Fruit fly (Drosophila melanogaster) whole organism, embryonic: Measurements from ENCODE around the gene Tig.

Experiments
- ATbp ChIP-seq: fragments of 200-800 bp; sonication (Bioruptor generic); optimal IDR thresholded peaks from 2 replicates; lab custom pipeline; 2017; ENCODE audit warnings: missing biosample characterization, mild to moderate bottlenecking, missing genetic modification characterization, missing genetic modification reagents
- B-H1 ChIP-seq: fragments of 200-800 bp; sonication (Bioruptor generic); IDR thresholded peaks from 3 replicates; pipeline ENCODE4 v1.3.6; 2022; ENCODE audit warnings: missing biosample characterization, missing genetic modification characterization
- BEAF-32 ChIP-seq: fragments of 200-800 bp; sonication (Bioruptor generic); optimal IDR thresholded peaks from 3 replicates; lab custom pipeline; 2017; ENCODE audit warnings: missing biosample characterization, missing genetic modification characterization, mild to moderate bottlenecking, moderate library complexity, missing genetic modification reagents
- CG10209 ChIP-seq: fragments of 200-800 bp; sonication (Bioruptor generic); optimal IDR thresholded peaks from 3 replicates; lab custom pipeline; 2017; ENCODE audit warnings: missing biosample characterization, mild to moderate bottlenecking, missing genetic modification characterization, missing genetic modification reagents
- CG11696 ChIP-seq: fragments of 200-800 bp; sonication (Bioruptor generic); IDR thresholded peaks from 2 replicates; pipeline ENCODE4 v1.3.6; 2022; ENCODE audit warnings: missing biosample characterization, missing genetic modification characterization
- CG14014 ChIP-seq: fragments of 200-800 bp; sonication (Bioruptor generic); IDR thresholded peaks from 2 replicates; pipeline ENCODE4 v1.3.6; 2022; ENCODE audit warnings: missing biosample characterization, missing genetic modification characterization
- CG14710 ChIP-seq: fragments of 200-800 bp; sonication (Bioruptor generic); optimal IDR thresholded peaks from 3 replicates; lab custom pipeline; 2019; ENCODE audit warnings: missing biosample characterization, mild to moderate bottlenecking, missing genetic modification characterization, moderate library complexity
- CG1602 ChIP-seq: fragments of 200-800 bp; sonication (Bioruptor generic); optimal IDR thresholded peaks from 3 replicates; lab custom pipeline; 2016; ENCODE audit warnings: missing biosample characterization, missing genetic modification characterization
- CG17802 ChIP-seq: fragments of 200-800 bp; sonication (Bioruptor generic); optimal IDR thresholded peaks from 2 replicates; lab custom pipeline; 2018; ENCODE audit warnings: missing biosample characterization, mild to moderate bottlenecking, missing genetic modification characterization, moderate library complexity
- CG18011 ChIP-seq: fragments of 200-800 bp; sonication (Bioruptor generic); optimal IDR thresholded peaks from 2 replicates; lab custom pipeline; 2017; ENCODE audit warnings: missing biosample characterization, missing genetic modification characterization, mild to moderate bottlenecking, moderate library complexity, missing genotype
- CG2875 ChIP-seq: fragments of 200-800 bp; sonication (Bioruptor generic); optimal IDR thresholded peaks from 2 replicates; lab custom pipeline; 2017; ENCODE audit warnings: missing biosample characterization, mild to moderate bottlenecking, missing genetic modification characterization, missing genetic modification reagents
- CG3407 ChIP-seq: fragments of 200-800 bp; sonication (Bioruptor generic); optimal IDR thresholded peaks from 2 replicates; lab custom pipeline; 2018; ENCODE audit warnings: missing biosample characterization, mild to moderate bottlenecking, missing genetic modification characterization
- CG34376 ChIP-seq: fragments of 200-800 bp; sonication (Bioruptor generic); optimal IDR thresholded peaks from 2 replicates; lab custom pipeline; 2018; ENCODE audit warnings: missing biosample characterization, mild to moderate bottlenecking, missing genetic modification characterization
- CG4424 ChIP-seq: fragments of 200-800 bp; sonication (Bioruptor generic); optimal IDR thresholded peaks from 3 replicates; lab custom pipeline; 2016; ENCODE audit warnings: missing biosample characterization, missing genetic modification characterization
- CG5953 ChIP-seq: fragments of 200-800 bp; sonication (Bioruptor generic); IDR thresholded peaks from 2 replicates; pipeline ENCODE4 v1.3.6; 2022; ENCODE audit warnings: missing biosample characterization, missing genetic modification characterization
- CG6765 ChIP-seq: fragments of 200-800 bp; sonication (Bioruptor generic); optimal IDR thresholded peaks from 3 replicates; lab custom pipeline; 2017; ENCODE audit warnings: missing biosample characterization, mild to moderate bottlenecking, missing genetic modification characterization
- CG6813 ChIP-seq: fragments of 200-800 bp; sonication (Bioruptor generic); optimal IDR thresholded peaks from 2 replicates; lab custom pipeline; 2017; ENCODE audit warnings: missing biosample characterization, missing genetic modification characterization, mild to moderate bottlenecking, moderate library complexity, missing genetic modification reagents
- CG6854 ChIP-seq: fragments of 200-800 bp; sonication (Bioruptor generic); optimal IDR thresholded peaks from 3 replicates; lab custom pipeline; 2017; ENCODE audit warnings: missing biosample characterization, mild to moderate bottlenecking, missing genetic modification characterization
- CG7271 ChIP-seq: fragments of 200-800 bp; sonication (Bioruptor generic); optimal IDR thresholded peaks from 2 replicates; lab custom pipeline; 2018; ENCODE audit warnings: missing biosample characterization, mild to moderate bottlenecking, missing genetic modification characterization, moderate library complexity
- CG8388 ChIP-seq: fragments of 200-800 bp; sonication (Bioruptor generic); optimal IDR thresholded peaks from 2 replicates; lab custom pipeline; 2019; ENCODE audit warnings: missing biosample characterization, mild to moderate bottlenecking, missing genetic modification characterization, moderate library complexity
- CG9727 ChIP-seq: fragments of 200-800 bp; sonication (Bioruptor generic); optimal IDR thresholded peaks from 3 replicates; lab custom pipeline; 2017; ENCODE audit warnings: missing biosample characterization, mild to moderate bottlenecking, missing genetic modification characterization
- CG9817 ChIP-seq: fragments of 200-800 bp; sonication (Bioruptor generic); optimal IDR thresholded peaks from 2 replicates; lab custom pipeline; 2018; ENCODE audit warnings: missing biosample characterization, mild to moderate bottlenecking, missing genetic modification characterization, moderate library complexity
- CrebB ChIP-seq: fragments of 200-800 bp; sonication (Bioruptor generic); optimal IDR thresholded peaks from 3 replicates; lab custom pipeline; 2018; ENCODE audit warnings: missing biosample characterization, mild to moderate bottlenecking, missing genetic modification characterization
- Dip3 ChIP-seq: fragments of 200-800 bp; sonication (Bioruptor generic); optimal IDR thresholded peaks from 3 replicates; lab custom pipeline; 2016; ENCODE audit warnings: missing biosample characterization, missing genetic modification characterization
- HLH4C ChIP-seq: fragments of 200-800 bp; sonication (Bioruptor generic); IDR thresholded peaks from 3 replicates; pipeline ENCODE4 v1.3.6; 2022; ENCODE audit warnings: missing biosample characterization, missing genetic modification characterization; ENCODE audit not compliant: partially characterized antibody
- HLHmδ ChIP-seq: fragments of 200-800 bp; sonication (Bioruptor generic); optimal IDR thresholded peaks from 2 replicates; lab custom pipeline; 2018; ENCODE audit warnings: missing biosample characterization, mild to moderate bottlenecking, missing genetic modification characterization, moderate library complexity
- Hr78 ChIP-seq, 2 experiments: fragments of 200-800 bp in 1 of 2; fragments of >200 bp in 1 of 2; sonication (Bioruptor generic) in 1 of 2; optimal IDR thresholded peaks; 2 replicates each; lab custom pipeline; 2017 to 2019; ENCODE audit warnings: missing biosample characterization in 2 of 2, missing genetic modification characterization in 2 of 2, mild to moderate bottlenecking in 1 of 2, moderate library complexity in 1 of 2
- Nf-YB ChIP-seq: fragments of 200-800 bp; sonication (Bioruptor generic); optimal IDR thresholded peaks from 3 replicates; lab custom pipeline; 2019; ENCODE audit warnings: missing biosample characterization, mild to moderate bottlenecking, missing genetic modification characterization, moderate library complexity
- PHDP ChIP-seq: fragments of 200-800 bp; sonication (Bioruptor generic); optimal IDR thresholded peaks from 3 replicates; lab custom pipeline; 2018; ENCODE audit warnings: missing biosample characterization, mild to moderate bottlenecking, missing genetic modification characterization, moderate library complexity
- fd64A ChIP-seq: fragments of 200-800 bp; sonication (Bioruptor generic); optimal IDR thresholded peaks from 3 replicates; lab custom pipeline; 2018; ENCODE audit warnings: missing biosample characterization, mild to moderate bottlenecking, missing genetic modification characterization
- grau ChIP-seq: fragments of 200-800 bp; optimal IDR thresholded peaks from 3 replicates; lab custom pipeline; 2019; ENCODE audit warnings: missing biosample characterization, mild to moderate bottlenecking, missing genetic modification characterization, moderate library complexity
- gt ChIP-seq: fragments of 200-800 bp; sonication (Bioruptor generic); IDR thresholded peaks from 2 replicates; pipeline ENCODE4 v1.3.6; 2022; ENCODE audit warnings: missing biosample characterization, missing genetic modification characterization
- hb ChIP-seq: fragments of 200-800 bp; sonication (Bioruptor generic); IDR thresholded peaks from 3 replicates; pipeline ENCODE4 v1.3.6; 2022; ENCODE audit warnings: missing biosample characterization, missing genetic modification characterization; ENCODE audit not compliant: partially characterized antibody
- hkb ChIP-seq, 2 experiments: fragments of 200-800 bp in 1 of 2; fragments of >200 bp in 1 of 2; sonication (Bioruptor generic) in 1 of 2; IDR thresholded peaks in 1 of 2; optimal IDR thresholded peaks in 1 of 2; 2 replicates each; pipeline versions ENCODE4 v1.3.6 to Lab custom; 2017 to 2022; ENCODE audit warnings: missing biosample characterization in 1 of 2, missing genetic modification characterization in 1 of 2
- jumu ChIP-seq: fragments of 200-800 bp; sonication (Bioruptor generic); optimal IDR thresholded peaks from 3 replicates; lab custom pipeline; 2016; ENCODE audit warnings: missing biosample characterization, missing genetic modification characterization
- lab ChIP-seq: fragments of 200-800 bp; sonication (Bioruptor generic); optimal IDR thresholded peaks from 3 replicates; lab custom pipeline; 2017; ENCODE audit warnings: missing biosample characterization, missing genetic modification characterization, mild to moderate bottlenecking, moderate library complexity, missing genetic modification reagents
- lov ChIP-seq, 2 experiments: fragments of 200-800 bp in 1 of 2; fragments of >200 bp in 1 of 2; sonication (Bioruptor generic) in 1 of 2; IDR thresholded peaks in 1 of 2; optimal IDR thresholded peaks in 1 of 2; 2 replicates in 1 of 2; 3 replicates in 1 of 2; pipeline versions ENCODE4 v1.3.6 to Lab custom; 2017 to 2022; ENCODE audit warnings: missing biosample characterization in 1 of 2, missing genetic modification characterization in 1 of 2
- row ChIP-seq: fragments of 200-800 bp; sonication (Bioruptor generic); IDR thresholded peaks from 3 replicates; pipeline ENCODE4 v1.3.6; 2022; ENCODE audit warnings: missing biosample characterization, missing genetic modification characterization
- run ChIP-seq: fragments of 200-800 bp; sonication (Bioruptor generic); optimal IDR thresholded peaks from 3 replicates; lab custom pipeline; 2018; ENCODE audit warnings: missing biosample characterization, mild to moderate bottlenecking, missing genetic modification characterization
- seq ChIP-seq: fragments of 200-800 bp; sonication (Bioruptor generic); IDR thresholded peaks from 2 replicates; pipeline ENCODE4 v1.3.6; 2022; ENCODE audit warnings: missing biosample characterization, missing genetic modification characterization
- stc ChIP-seq: fragments of 200-800 bp; sonication (Bioruptor generic); IDR thresholded peaks from 2 replicates; pipeline ENCODE4 v1.3.6; 2022; ENCODE audit warnings: missing biosample characterization, missing genetic modification characterization
- tgo ChIP-seq: fragments of 200-800 bp; sonication (Bioruptor generic); IDR thresholded peaks from 3 replicates; pipeline ENCODE4 v1.3.6; 2022; ENCODE audit warnings: missing biosample characterization, missing genetic modification characterization
- tio ChIP-seq: fragments of 200-800 bp; sonication (Bioruptor generic); optimal IDR thresholded peaks from 2 replicates; lab custom pipeline; 2017; ENCODE audit warnings: missing biosample characterization, missing genetic modification characterization, inconsistent platforms
- tx ChIP-seq: fragments of 200-800 bp; sonication (Bioruptor generic); optimal IDR thresholded peaks from 2 replicates; lab custom pipeline; 2016; ENCODE audit warnings: missing biosample characterization, missing genetic modification characterization
- wek ChIP-seq: fragments of 200-800 bp; sonication (Bioruptor generic); optimal IDR thresholded peaks from 3 replicates; lab custom pipeline; 2018; ENCODE audit warnings: missing biosample characterization, mild to moderate bottlenecking, missing genetic modification characterization, moderate library complexity
- zf30C ChIP-seq: fragments of 200-800 bp; sonication (Bioruptor generic); optimal IDR thresholded peaks from 3 replicates; lab custom pipeline; 2018; ENCODE audit warnings: missing biosample characterization, mild to moderate bottlenecking, missing genetic modification characterization

Tig gene

DNA sequence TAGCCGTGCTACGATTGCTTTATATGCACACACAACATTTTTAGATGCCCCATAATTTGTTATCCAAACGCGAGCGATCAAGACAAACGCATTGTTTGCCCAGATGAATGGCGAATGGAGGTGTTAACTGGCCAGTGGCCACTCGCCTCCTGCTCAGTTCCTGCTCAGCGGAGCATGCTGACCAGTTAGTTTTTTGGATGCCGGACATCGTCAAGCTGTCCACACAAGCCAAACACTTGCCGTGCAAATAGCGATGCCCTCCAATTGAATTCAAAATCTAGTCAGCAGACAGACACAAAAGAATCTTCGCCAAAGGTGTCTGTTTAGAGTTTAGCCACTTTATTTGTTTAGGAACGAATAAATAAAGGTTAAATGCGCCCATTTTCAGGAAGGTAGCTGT is 39.1 kb upstream of the Tig start (continued):
- TF ChIP-seq hkb (optimal IDR thresholded peaks at IDR 0.05; lab: Kevin White, UChicago) (no peak), hkb (GFP tag; IDR thresholded peaks at IDR 0.05; lab: Robert Waterston, UW) (peak; percentile 23; the same call in 1 of the 2 replicates), CG34376 (no peak), Nf-YB (GFP tag; lab: Kevin White, UChicago) (peak; percentile 23), CrebB (tag; lab: Kevin White, UChicago) (peak; percentile 44), Hr78 (GFP tag; optimal IDR thresholded peaks at IDR 0.05; lab: Kevin White, UChicago) (peak in 1 of 2 experiments; percentile 10), seq (GFP tag; lab: Robert Waterston, UW) (no peak), wek (GFP tag; lab: Kevin White, UChicago) (peak; percentile 13), jumu (GFP tag; lab: Kevin White, UChicago) (no peak), lov (optimal IDR thresholded peaks at IDR 0.05; lab: Kevin White, UChicago) (no peak), lov (GFP tag; IDR thresholded peaks at IDR 0.05; lab: Robert Waterston, UW) (no peak), Dip3 (no peak)

dm6 chr2L:6461497-6461896 is 38.4 kb upstream of the Tig start:
- TF ChIP-seq CG18011 (GFP tag; lab: Kevin White, UChicago) (peak; percentile 16), CG9727 (GFP tag; lab: Kevin White, UChicago) (peak; percentile 25), HLHmδ (GFP tag; lab: Kevin White, UChicago) (peak; percentile 32), CG11696 (GFP tag; lab: Robert Waterston, UW) (peak; percentile 55; the same call in 1 of the 2 replicates), CG9817 (tag; lab: Kevin White, UChicago) (peak; percentile 0), PHDP (tag; lab: Kevin White, UChicago) (peak; percentile 61), ATbp (peak; percentile 77), CG14710 (tag; lab: Kevin White, UChicago) (peak; percentile 1), grau (peak; percentile 7), tgo (no peak), CG17802 (tag; lab: Kevin White, UChicago) (no peak), hb (GFP tag; lab: Robert Waterston, UW) (no peak), CG8388 (GFP tag; lab: Kevin White, UChicago) (peak; percentile 44), HLH4C (GFP tag; lab: Robert Waterston, UW) (no peak), zf30C (GFP tag; lab: Kevin White, UChicago) (peak; percentile 18), tio (GFP tag; lab: Kevin White, UChicago) (no peak), BEAF-32 (GFP tag; lab: Kevin White, UChicago) (no peak), stc (GFP tag; lab: Robert Waterston, UW) (peak; percentile 43; the same call in 1 of the 2 replicates), B-H1 (GFP tag; lab: Robert Waterston, UW) (no peak; the same call in 2 of the 3 replicates), CG4424 (GFP tag; lab: Kevin White, UChicago) (no peak), gt (GFP tag; lab: Robert Waterston, UW) (no peak), tx (GFP tag; lab: Kevin White, UChicago) (no peak), CG5953 (GFP tag; lab: Robert Waterston, UW) (peak; percentile 60; the same call in 1 of the 2 replicates), fd64A (GFP tag; lab: Kevin White, UChicago) (peak; percentile 63), lab (GFP tag; lab: Kevin White, UChicago) (peak; percentile 72), run (tag; lab: Kevin White, UChicago) (peak; percentile 3), CG1602 (GFP tag; lab: Kevin White, UChicago) (no peak), Hr78 (GFP tag; optimal IDR thresholded peaks at IDR 0.05; lab: Kevin White, UChicago) (no peak), CG6765 (peak; percentile 24), CG3407 (GFP tag; lab: Kevin White, UChicago) (peak; percentile 31), row (GFP tag; lab: Robert Waterston, UW) (0 out of 3 replicates have a peak, but pooled peaks have one; percentile 9), CG14014 (GFP tag; lab: Robert Waterston, UW) (no peak), CG6813 (peak; percentile 70), CG6854 (GFP tag; lab: Kevin White, UChicago) (peak; percentile 35), CG7271 (tag; lab: Kevin White, UChicago) (no peak), CG10209 (GFP tag; lab: Kevin White, UChicago) (peak; percentile 26), CG2875 (peak; percentile 71), CrebB (tag; lab: Kevin White, UChicago) (no peak)
